Fruit fly (Drosophila melanogaster): ENCODE results near the gene CtsB.
A peak's percentile ranks its signal among the peaks of the same experiment; 100 is the strongest.

CtsB gene

dm6 chrX:13737939-13738338 lies 44.0 kb downstream of the CtsB start, which contains the start of gene CG11134 (continued):
- TF ChIP-seq croc (GFP tag; conservative IDR thresholded peaks at IDR 0.05) = no peak
- no peak for TF ChIP-seq CG33557 (GFP tag; optimal IDR thresholded peaks at IDR 0.05)
- TF ChIP-seq sug (tag; optimal IDR thresholded peaks at IDR 0.05) = peak; percentile 18
- TF ChIP-seq C15 (GFP tag; IDR thresholded peaks at IDR 0.05) = no peak
- no peak for TF ChIP-seq Atf-2 (GFP tag; optimal IDR thresholded peaks at IDR 0.05)
- peak; percentile 84 for TF ChIP-seq CG2116 (GFP tag; optimal IDR thresholded peaks at IDR 0.05)
- TF ChIP-seq CG12236 (GFP tag; optimal IDR thresholded peaks at IDR 0.05) = no peak
- no peak for TF ChIP-seq H15 (GFP tag; IDR thresholded peaks at IDR 0.05)
- TF ChIP-seq CG11247 (GFP tag; IDR thresholded peaks at IDR 0.05) = no peak
- no peak for TF ChIP-seq Side (GFP tag; optimal IDR thresholded peaks at IDR 0.05)
- no peak for TF ChIP-seq nau (GFP tag; optimal IDR thresholded peaks at IDR 0.05)
- TF ChIP-seq Deaf1 (tag; optimal IDR thresholded peaks at IDR 0.05) = no peak
- TF ChIP-seq CG3726 (GFP tag; IDR thresholded peaks at IDR 0.05) = no peak
- TF ChIP-seq unpg (GFP tag; optimal IDR thresholded peaks at IDR 0.05) = no peak
- no peak for TF ChIP-seq Hand (GFP tag; optimal IDR thresholded peaks at IDR 0.05)
- TF ChIP-seq corto (GFP tag; optimal IDR thresholded peaks at IDR 0.05) = no peak
- TF ChIP-seq cg (GFP tag; optimal IDR thresholded peaks at IDR 0.05) = no peak
- no peak for TF ChIP-seq CG3995 (GFP tag; optimal IDR thresholded peaks at IDR 0.05)
- TF ChIP-seq Neu2 (GFP tag; optimal IDR thresholded peaks at IDR 0.05; ENCODE audit: borderline replicate concordance) = no peak
- TF ChIP-seq CG6254 (GFP tag; optimal IDR thresholded peaks at IDR 0.05) = no peak
- peak; percentile 44; the same call in 1 of the 2 replicates for TF ChIP-seq amos (GFP tag; IDR thresholded peaks at IDR 0.05; ENCODE audit: partially characterized antibody)
- no peak for TF ChIP-seq CG1647 (GFP tag; optimal IDR thresholded peaks at IDR 0.05)
- no peak for TF ChIP-seq onecut (GFP tag; IDR thresholded peaks at IDR 0.05)
- no peak for TF ChIP-seq Doc3 (GFP tag; IDR thresholded peaks at IDR 0.05; ENCODE audit: partially characterized antibody)
- TF ChIP-seq insv (GFP tag; optimal IDR thresholded peaks at IDR 0.05) = peak in 1 of 2 experiments; percentile 83
- no peak for TF ChIP-seq eve (GFP tag; optimal IDR thresholded peaks at IDR 0.05)
- peak; percentile 51 for TF ChIP-seq Scr (GFP tag; IDR thresholded peaks at IDR 0.05; ENCODE audit: partially characterized antibody)
- TF ChIP-seq cato (GFP tag; optimal IDR thresholded peaks at IDR 0.05; ENCODE audit: borderline replicate concordance) = no peak
- TF ChIP-seq ssp (GFP tag; IDR thresholded peaks at IDR 0.05) = no peak
- no peak for TF ChIP-seq CG12155 (GFP tag; optimal IDR thresholded peaks at IDR 0.05)
- no peak for TF ChIP-seq HLH3B (GFP tag; IDR thresholded peaks at IDR 0.05)
- TF ChIP-seq CG7963 (GFP tag; IDR thresholded peaks at IDR 0.05; ENCODE audit: partially characterized antibody) = peak; percentile 38; the same call in 1 of the 3 replicates
- TF ChIP-seq CG18599 (GFP tag; optimal IDR thresholded peaks at IDR 0.05) = no peak
- no peak for TF ChIP-seq CG10979 (tag; optimal IDR thresholded peaks at IDR 0.05)
- TF ChIP-seq CG5180 (GFP tag; optimal IDR thresholded peaks at IDR 0.05) = no peak
- no peak for TF ChIP-seq CG13894 (tag; optimal IDR thresholded peaks at IDR 0.05)
- TF ChIP-seq sim (GFP tag; IDR thresholded peaks at IDR 0.05) = no peak
- TF ChIP-seq ato (GFP tag; IDR thresholded peaks at IDR 0.05; ENCODE audit: partially characterized antibody) = 0 out of 2 replicates have a peak, but pooled peaks have one; percentile 23
- TF ChIP-seq CG2678 (tag; optimal IDR thresholded peaks at IDR 0.05) = no peak
- no peak for TF ChIP-seq hb (GFP tag; IDR thresholded peaks at IDR 0.05; ENCODE audit: partially characterized antibody)
- no peak for TF ChIP-seq zen (tag; optimal IDR thresholded peaks at IDR 0.05)
- TF ChIP-seq gsb-n (tag; optimal IDR thresholded peaks at IDR 0.05) = no peak
- no peak for TF ChIP-seq CG31224 (GFP tag; IDR thresholded peaks at IDR 0.05)
- no peak for TF ChIP-seq CG8478 (optimal IDR thresholded peaks at IDR 0.05)
- TF ChIP-seq CG17568 (GFP tag; optimal IDR thresholded peaks at IDR 0.05) = no peak
- 0 out of 4 replicates have a peak, but pooled peaks have one; percentile 51 for TF ChIP-seq Dll (GFP tag; IDR thresholded peaks at IDR 0.05; ENCODE audit: partially characterized antibody)
- TF ChIP-seq rib (GFP tag; IDR thresholded peaks at IDR 0.05) = no peak
- no peak for TF ChIP-seq tin (GFP tag; optimal IDR thresholded peaks at IDR 0.05)
- no peak for TF ChIP-seq TFAM (GFP tag; optimal IDR thresholded peaks at IDR 0.05)
- TF ChIP-seq CG1529 (GFP tag; optimal IDR thresholded peaks at IDR 0.05) = no peak
